Fruit fly (Drosophila melanogaster) whole organism, prepupa: ENCODE results near the gene wts.
A peak's percentile ranks its signal among the peaks of the same experiment; 100 is the strongest.

Source experiments
- Blimp-1 ChIP-seq: fragments of 200-800 bp; sonication (Bioruptor generic); optimal IDR thresholded peaks from 3 replicates; lab custom pipeline; 2017; ENCODE audit warnings: missing biosample characterization, missing genetic modification characterization, mild to moderate bottlenecking, moderate library complexity, missing genetic modification reagents
- CG10631 ChIP-seq: fragments of 200-800 bp; sonication (Bioruptor generic); optimal IDR thresholded peaks from 2 replicates; lab custom pipeline; 2016; ENCODE audit warnings: missing biosample characterization, missing genetic modification characterization
- CG10669 ChIP-seq: fragments of 200-800 bp; sonication (Bioruptor generic); optimal IDR thresholded peaks from 3 replicates; lab custom pipeline; 2018; ENCODE audit warnings: missing biosample characterization, mild to moderate bottlenecking, missing genetic modification characterization, moderate library complexity
- CG11294 ChIP-seq: fragments of 200-800 bp; sonication (Bioruptor generic); IDR thresholded peaks from 2 replicates; pipeline ENCODE4 v1.3.6; 2022; ENCODE audit warnings: missing biosample characterization, missing genetic modification characterization
- CG11762 ChIP-seq: fragments of 200-800 bp; sonication (Bioruptor generic); optimal IDR thresholded peaks from 3 replicates; lab custom pipeline; 2016; ENCODE audit warnings: missing biosample characterization, missing genetic modification characterization; ENCODE audit not compliant: insufficient read depth
- CG15336 ChIP-seq: fragments of 200-800 bp; sonication (Bioruptor generic); IDR thresholded peaks from 2 replicates; pipeline ENCODE4 v1.3.6; 2022; ENCODE audit warnings: missing biosample characterization, missing genetic modification characterization
- CG1621 ChIP-seq: fragments of 200-800 bp; sonication (Bioruptor generic); optimal IDR thresholded peaks from 3 replicates; lab custom pipeline; 2018; ENCODE audit warnings: missing biosample characterization, mild to moderate bottlenecking, missing genetic modification characterization
- CG16779 ChIP-seq: fragments of 200-800 bp; sonication (Bioruptor generic); optimal IDR thresholded peaks from 3 replicates; lab custom pipeline; 2017; ENCODE audit warnings: missing biosample characterization, mild to moderate bottlenecking, missing genetic modification characterization
- CG3032 ChIP-seq: fragments of 200-800 bp; optimal IDR thresholded peaks from 2 replicates; lab custom pipeline; 2019; ENCODE audit warnings: missing biosample characterization, mild to moderate bottlenecking, missing genetic modification characterization, moderate library complexity
- CG31627 ChIP-seq: fragments of 200-800 bp; sonication (Bioruptor generic); optimal IDR thresholded peaks from 3 replicates; lab custom pipeline; 2016; ENCODE audit warnings: missing biosample characterization, missing genetic modification characterization
- CG32006 ChIP-seq: fragments of 200-800 bp; sonication (Bioruptor generic); optimal IDR thresholded peaks from 3 replicates; lab custom pipeline; 2017; ENCODE audit warnings: missing biosample characterization, mild to moderate bottlenecking, missing genetic modification characterization
- CG34406 ChIP-seq: fragments of 200-800 bp; sonication (Bioruptor generic); optimal IDR thresholded peaks from 3 replicates; lab custom pipeline; 2016; ENCODE audit warnings: missing biosample characterization, missing genetic modification characterization
- CG3919 ChIP-seq: fragments of 200-800 bp; sonication (Bioruptor generic); optimal IDR thresholded peaks from 3 replicates; lab custom pipeline; 2016; ENCODE audit warnings: missing biosample characterization, missing genetic modification characterization
- CG4318 ChIP-seq: fragments of 200-800 bp; sonication (Bioruptor generic); optimal IDR thresholded peaks from 3 replicates; lab custom pipeline; 2017; ENCODE audit warnings: missing biosample characterization, mild to moderate bottlenecking, missing genetic modification characterization
- CG6808 ChIP-seq: fragments of 200-800 bp; sonication (Bioruptor generic); optimal IDR thresholded peaks from 3 replicates; lab custom pipeline; 2017; ENCODE audit warnings: missing biosample characterization, missing genetic modification characterization, mild to moderate bottlenecking, moderate library complexity, missing genetic modification reagents
- CG8119 ChIP-seq: fragments of 200-800 bp; sonication (Bioruptor generic); IDR thresholded peaks from 3 replicates; pipeline ENCODE4 v1.3.6; 2022; ENCODE audit warnings: missing biosample characterization, missing genetic modification characterization
- CG8319 ChIP-seq: fragments of 200-800 bp; sonication (Bioruptor generic); optimal IDR thresholded peaks from 3 replicates; lab custom pipeline; 2016; ENCODE audit warnings: missing biosample characterization, missing genetic modification characterization
- CG8632 ChIP-seq: fragments of 200-800 bp; sonication (Bioruptor generic); optimal IDR thresholded peaks from 3 replicates; lab custom pipeline; 2016; ENCODE audit warnings: missing biosample characterization, missing genetic modification characterization
- CG9139 ChIP-seq: fragments of 200-800 bp; sonication (Bioruptor generic); optimal IDR thresholded peaks from 3 replicates; lab custom pipeline; 2017; ENCODE audit warnings: missing biosample characterization, mild to moderate bottlenecking, missing genetic modification characterization
- Eip75B ChIP-seq: fragments of 200-800 bp; sonication (Bioruptor generic); optimal IDR thresholded peaks from 3 replicates; lab custom pipeline; 2016; ENCODE audit warnings: missing biosample characterization, missing genetic modification characterization
- Eip93F ChIP-seq: fragments of 200-800 bp; sonication (Bioruptor generic); optimal IDR thresholded peaks from 2 replicates; lab custom pipeline; 2016; ENCODE audit warnings: missing biosample characterization, mild to moderate bottlenecking, missing genetic modification characterization
- Ets21C ChIP-seq: fragments of 200-800 bp; sonication (Bioruptor generic); optimal IDR thresholded peaks from 3 replicates; lab custom pipeline; 2016; ENCODE audit warnings: missing biosample characterization, missing genetic modification characterization
- Gug ChIP-seq: fragments of 200-800 bp; sonication (Bioruptor generic); IDR thresholded peaks from 2 replicates; pipeline ENCODE4 v1.3.6; 2022; ENCODE audit warnings: missing biosample characterization, missing genetic modification characterization
- Hr39 ChIP-seq: fragments of 200-800 bp; sonication (Bioruptor generic); optimal IDR thresholded peaks from 2 replicates; lab custom pipeline; 2016; ENCODE audit warnings: missing biosample characterization, missing genetic modification characterization
- Hr4 ChIP-seq: fragments of 200-800 bp; sonication (Bioruptor generic); optimal IDR thresholded peaks from 3 replicates; lab custom pipeline; 2016; ENCODE audit warnings: missing biosample characterization, missing genetic modification characterization
- Met ChIP-seq: fragments of 200-800 bp; sonication (Bioruptor generic); optimal IDR thresholded peaks from 3 replicates; lab custom pipeline; 2016; ENCODE audit warnings: missing biosample characterization, missing genetic modification characterization
- OdsH ChIP-seq: fragments of 200-800 bp; sonication (Bioruptor generic); optimal IDR thresholded peaks from 3 replicates; lab custom pipeline; 2016; ENCODE audit warnings: missing biosample characterization, missing genetic modification characterization
- Smox ChIP-seq: fragments of 200-800 bp; sonication (Bioruptor generic); optimal IDR thresholded peaks from 3 replicates; lab custom pipeline; 2016; ENCODE audit warnings: missing biosample characterization, missing genetic modification characterization
- Sox14 ChIP-seq: fragments of 200-800 bp; sonication (Bioruptor generic); optimal IDR thresholded peaks from 3 replicates; lab custom pipeline; 2016; ENCODE audit warnings: missing biosample characterization, missing genetic modification characterization
- Sox15 ChIP-seq: fragments of 200-800 bp; sonication (Bioruptor generic); optimal IDR thresholded peaks from 3 replicates; lab custom pipeline; 2016; ENCODE audit warnings: missing biosample characterization, missing genetic modification characterization
- achi ChIP-seq: fragments of 200-800 bp; sonication (Bioruptor generic); optimal IDR thresholded peaks from 3 replicates; lab custom pipeline; 2016; ENCODE audit warnings: missing biosample characterization, missing genetic modification characterization
- dac ChIP-seq: fragments of 200-800 bp; sonication (Bioruptor generic); optimal IDR thresholded peaks from 2 replicates; lab custom pipeline; 2017; ENCODE audit warnings: missing biosample characterization, mild to moderate bottlenecking, missing genetic modification characterization
- dsx ChIP-seq: fragments of 200-800 bp; optimal IDR thresholded peaks from 3 replicates; lab custom pipeline; 2019; ENCODE audit warnings: missing biosample characterization, mild to moderate bottlenecking, missing genetic modification characterization, moderate library complexity; ENCODE audit not compliant: poor library complexity, severe bottlenecking
- eg ChIP-seq: fragments of 200-800 bp; sonication (Bioruptor generic); IDR thresholded peaks from 3 replicates; pipeline ENCODE4 v1.3.6; 2022; ENCODE audit warnings: missing biosample characterization, missing genetic modification characterization
- esn ChIP-seq: fragments of 200-800 bp; sonication (Bioruptor generic); optimal IDR thresholded peaks from 2 replicates; lab custom pipeline; 2016; ENCODE audit warnings: missing biosample characterization, mild to moderate bottlenecking, missing genetic modification characterization, moderate library complexity
- fd59A ChIP-seq: fragments of 200-800 bp; sonication (Bioruptor generic); optimal IDR thresholded peaks from 2 replicates; lab custom pipeline; 2017; ENCODE audit warnings: missing biosample characterization, mild to moderate bottlenecking, missing genetic modification characterization, missing genetic modification reagents
- fd85E ChIP-seq: fragments of 200-800 bp; sonication (Bioruptor generic); optimal IDR thresholded peaks from 3 replicates; lab custom pipeline; 2016; ENCODE audit warnings: missing biosample characterization, missing genetic modification characterization
- net ChIP-seq: fragments of 200-800 bp; sonication (Bioruptor generic); optimal IDR thresholded peaks from 3 replicates; lab custom pipeline; 2016; ENCODE audit warnings: missing biosample characterization, missing genetic modification characterization
- pdm3 ChIP-seq: fragments of 200-800 bp; sonication (Bioruptor generic); optimal IDR thresholded peaks from 3 replicates; lab custom pipeline; 2016; ENCODE audit warnings: missing biosample characterization, missing genetic modification characterization
- salr ChIP-seq, 2 experiments: fragments of 200-800 bp; sonication (Bioruptor generic); optimal IDR thresholded peaks; 3 replicates each; lab custom pipeline; 2016 to 2018; ENCODE audit warnings: missing biosample characterization in 2 of 2, missing genetic modification characterization in 2 of 2, mild to moderate bottlenecking in 1 of 2
- spab ChIP-seq: fragments of 200-800 bp; sonication (Bioruptor generic); optimal IDR thresholded peaks from 2 replicates; lab custom pipeline; 2017; ENCODE audit warnings: missing biosample characterization, mild to moderate bottlenecking, missing genetic modification characterization, missing genetic modification reagents
- svp ChIP-seq: fragments of 200-800 bp; sonication (Bioruptor generic); peaks from one replicate; lab custom pipeline; 2016; ENCODE audit warnings: missing biosample characterization, missing genetic modification characterization
- topi ChIP-seq: fragments of 200-800 bp; sonication (Bioruptor generic); optimal IDR thresholded peaks from 3 replicates; lab custom pipeline; 2016; ENCODE audit warnings: missing biosample characterization, missing genetic modification characterization
- vri ChIP-seq: fragments of 200-800 bp; sonication (Bioruptor generic); optimal IDR thresholded peaks from 3 replicates; lab custom pipeline; 2016; ENCODE audit warnings: missing biosample characterization, mild to moderate bottlenecking, missing genetic modification characterization

The wts gene

dm6 chr3R:30794564-30795313 lies 11.7 kb downstream of the wts start (continued):
- TF ChIP-seq CG10631 (GFP tag; lab: Kevin White, UChicago) (peak; percentile 14), CG8632 (GFP tag; lab: Kevin White, UChicago) (no peak), CG16779 (no peak), Sox15 (GFP tag; lab: Kevin White, UChicago) (no peak), CG6808 (GFP tag; lab: Kevin White, UChicago) (peak; percentile 47), Ets21C (no peak), CG32006 (GFP tag; lab: Kevin White, UChicago) (no peak), dac (GFP tag; lab: Kevin White, UChicago) (no peak), pdm3 (GFP tag; lab: Kevin White, UChicago) (no peak), CG9139 (GFP tag; lab: Kevin White, UChicago) (no peak), CG15336 (no peak), OdsH (no peak), CG8119 (no peak), fd85E (no peak), fd59A (GFP tag; lab: Kevin White, UChicago) (no peak), Gug (GFP tag; lab: Robert Waterston, UW) (no peak), svp (GFP tag; lab: Kevin White, UChicago) (peak; percentile 83)

dm6 chr3R:30792959-30793358 lies 13.5 kb downstream of the wts start:
- no peak for TF ChIP-seq dsx (GFP tag; lab: Kevin White, UChicago)
- no peak for TF ChIP-seq CG3919 (GFP tag; lab: Kevin White, UChicago)
- TF ChIP-seq Sox15 (GFP tag; lab: Kevin White, UChicago), result no peak
- TF ChIP-seq Smox (GFP tag; lab: Kevin White, UChicago), result no peak
- TF ChIP-seq eg (GFP tag; lab: Robert Waterston, UW), result no peak
- TF ChIP-seq Gug (GFP tag; lab: Robert Waterston, UW), result no peak
- TF ChIP-seq CG34406, result no peak
- TF ChIP-seq Blimp-1, result no peak
- TF ChIP-seq fd59A (GFP tag; lab: Kevin White, UChicago), result no peak
- TF ChIP-seq CG8319 (GFP tag; lab: Kevin White, UChicago), result no peak
- TF ChIP-seq CG11762 (GFP tag; lab: Kevin White, UChicago), result no peak
- no peak for TF ChIP-seq dac (GFP tag; lab: Kevin White, UChicago)
- no peak for TF ChIP-seq CG16779
- TF ChIP-seq, all 60 proteins: peak for 0

- TF ChIP-seq salr (GFP tag; optimal IDR thresholded peaks at IDR 0.05; lab: Kevin White, UChicago) (no peak), CG10669 (no peak), Smox (GFP tag; lab: Kevin White, UChicago) (peak; percentile 0), CG1621 (tag; lab: Kevin White, UChicago) (no peak), CG10631 (GFP tag; lab: Kevin White, UChicago) (no peak), vri (GFP tag; lab: Kevin White, UChicago) (no peak), achi (GFP tag; lab: Kevin White, UChicago) (peak; percentile 15), Eip75B (GFP tag; lab: Kevin White, UChicago) (peak; percentile 68), Eip93F (no peak), Sox14 (GFP tag; lab: Kevin White, UChicago) (peak; percentile 7), net (GFP tag; lab: Kevin White, UChicago) (no peak), esn (GFP tag; lab: Kevin White, UChicago) (peak; percentile 55), CG3032 (tag; lab: Kevin White, UChicago) (peak; percentile 41), spab (no peak), CG4318 (GFP tag; lab: Kevin White, UChicago) (no peak), CG3919 (GFP tag; lab: Kevin White, UChicago) (peak; percentile 27), Hr4 (GFP tag; lab: Kevin White, UChicago) (peak; percentile 23), Ets21C (no peak), CG32006 (GFP tag; lab: Kevin White, UChicago) (no peak), dac (GFP tag; lab: Kevin White, UChicago) (no peak), Blimp-1 (no peak), OdsH (peak; percentile 31), CG8319 (GFP tag; lab: Kevin White, UChicago) (no peak), eg (GFP tag; lab: Robert Waterston, UW) (peak; percentile 88), pdm3 (GFP tag; lab: Kevin White, UChicago) (no peak), Hr39 (no peak), Met (GFP tag; lab: Kevin White, UChicago) (peak; percentile 75), Sox15 (GFP tag; lab: Kevin White, UChicago) (no peak), CG31627 (GFP tag; lab: Kevin White, UChicago) (no peak), CG11294 (peak; percentile 42; the same call in 1 of the 2 replicates), topi (GFP tag; lab: Kevin White, UChicago) (peak; percentile 13), CG9139 (GFP tag; lab: Kevin White, UChicago) (no peak), CG11762 (GFP tag; lab: Kevin White, UChicago) (no peak), CG8119 (peak; percentile 69; the same call in 2 of the 3 replicates)
These were observed 17.1 kb downstream of the wts start for dm6 chr3R:30789363-30789762.
